Worm (Caenorhabditis elegans) whole organism, young adult: ENCODE data around the gene R144.3.

Source experiments
- B0261.1 ChIP-seq: sonication (generic microtip); optimal IDR thresholded peaks from 2 replicates; lab custom pipeline; 2016; ENCODE audit warnings: mild to moderate bottlenecking, missing genetic modification characterization, moderate library complexity, missing compliant biosample characterization
- C06A6.2 ChIP-seq: fragments of 200-800 bp; sonication (Bioruptor generic); conservative IDR thresholded peaks from 2 replicates; pipeline ENCODE4 v1.3.6; 2022; ENCODE audit warnings: missing genetic modification characterization, missing compliant biosample characterization
- C17E4.6 ChIP-seq: fragments of 200-800 bp; sonication (Bioruptor generic); IDR thresholded peaks from 2 replicates; pipeline ENCODE4 v1.3.6; 2022; ENCODE audit warnings: missing genetic modification reagents, missing genetic modification characterization, missing compliant biosample characterization
- F22D6.2 ChIP-seq: sonication (generic microtip); optimal IDR thresholded peaks from 2 replicates; lab custom pipeline; 2016; ENCODE audit warnings: mild to moderate bottlenecking, missing genetic modification characterization, missing compliant biosample characterization
- F37B4.10 ChIP-seq: fragments of 200-800 bp; sonication (Bioruptor generic); IDR thresholded peaks from 2 replicates; pipeline ENCODE4 v1.3.6; 2022; ENCODE audit warnings: missing genetic modification characterization, missing compliant biosample characterization
- F39B2.1 ChIP-seq: fragments of 200-800 bp; sonication (Bioruptor generic); IDR thresholded peaks from 2 replicates; pipeline ENCODE4 v1.3.6; 2022; ENCODE audit warnings: missing genetic modification reagents, missing genetic modification characterization, missing compliant biosample characterization
- F52B5.7 ChIP-seq: sonication (generic microtip); optimal IDR thresholded peaks from 2 replicates; lab custom pipeline; 2016; ENCODE audit warnings: mild to moderate bottlenecking, missing genetic modification characterization, missing compliant biosample characterization
- F57A8.1 ChIP-seq: fragments of 200-800 bp; sonication (Bioruptor generic); optimal IDR thresholded peaks from 2 replicates; lab custom pipeline; 2018; ENCODE audit warnings: mild to moderate bottlenecking, missing genetic modification characterization, moderate library complexity, missing compliant biosample characterization
- K11D2.4 ChIP-seq: fragments of 200-800 bp; sonication (Bioruptor generic); IDR thresholded peaks from 2 replicates; pipeline ENCODE4 v1.3.6; 2022; ENCODE audit warnings: missing genetic modification reagents, missing genetic modification characterization, missing compliant biosample characterization
- K12H6.12 ChIP-seq: fragments of 200-800 bp; sonication (Bioruptor generic); optimal IDR thresholded peaks from 2 replicates; lab custom pipeline; 2018; ENCODE audit warnings: mild to moderate bottlenecking, missing genetic modification characterization, missing compliant biosample characterization
- Y53F4B.3 ChIP-seq: fragments of 200-800 bp; sonication (Bioruptor generic); IDR thresholded peaks from 2 replicates; pipeline ENCODE4 v1.3.6; 2022; ENCODE audit warnings: missing genetic modification reagents, missing genetic modification characterization, missing compliant biosample characterization
- Y53G8AR.9 ChIP-seq: fragments of 200-800 bp; sonication (Bioruptor generic); conservative IDR thresholded peaks from 2 replicates; pipeline ENCODE4 v1.3.6; 2022; ENCODE audit warnings: missing genetic modification reagents, missing genetic modification characterization, missing compliant biosample characterization
- Y56A3A.18 ChIP-seq: fragments of 200-800 bp; sonication (Bioruptor generic); IDR thresholded peaks from 2 replicates; pipeline ENCODE4 v1.3.6; 2022; ENCODE audit warnings: missing genetic modification reagents, missing genetic modification characterization, missing compliant biosample characterization
- Y79H2A.3 ChIP-seq: fragments of 200-800 bp; sonication (Bioruptor generic); conservative IDR thresholded peaks from 2 replicates; pipeline ENCODE4 v1.3.6; 2022; ENCODE audit warnings: missing genetic modification reagents, missing genetic modification characterization, missing compliant biosample characterization
- ama-1 ChIP-seq, 3 experiments: fragments of 150-350 bp in 1 of 3; sonication (generic microtip) in 2 of 3; optimal IDR thresholded peaks; 2 replicates each; lab custom pipeline; 2014 to 2018; ENCODE audit warnings: missing biosample characterization in 2 of 3, missing genetic modification characterization in 2 of 3, missing genetic modification reagents in 2 of 3
- aptf-2 ChIP-seq: fragments of 200-800 bp; sonication (Bioruptor generic); conservative IDR thresholded peaks from 2 replicates; pipeline ENCODE4 v1.3.6; 2022; ENCODE audit warnings: missing genetic modification reagents, missing genetic modification characterization, missing compliant biosample characterization
- athp-1 ChIP-seq: sonication (generic microtip); optimal IDR thresholded peaks from 2 replicates; lab custom pipeline; 2017; ENCODE audit warnings: mild to moderate bottlenecking, missing genetic modification characterization, missing compliant biosample characterization
- attf-3 ChIP-seq: fragments of 200-800 bp; sonication (Bioruptor generic); conservative IDR thresholded peaks from 2 replicates; pipeline ENCODE4 v1.3.6; 2022; ENCODE audit warnings: missing genetic modification reagents, missing genetic modification characterization, missing compliant biosample characterization
- ceh-100 ChIP-seq: fragments of 200-800 bp; sonication (Bioruptor generic); IDR thresholded peaks from 2 replicates; pipeline ENCODE4 v1.3.6; 2022; ENCODE audit warnings: missing genetic modification reagents, missing genetic modification characterization, missing compliant biosample characterization
- ceh-27 ChIP-seq: fragments of 200-800 bp; sonication (Bioruptor generic); optimal IDR thresholded peaks from 2 replicates; lab custom pipeline; 2018; ENCODE audit warnings: mild to moderate bottlenecking, missing genetic modification characterization, moderate library complexity, missing compliant biosample characterization
- ekl-4 ChIP-seq: fragments of 200-800 bp; sonication (Bioruptor generic); IDR thresholded peaks from 2 replicates; pipeline ENCODE4 v1.3.6; 2022; ENCODE audit warnings: missing genetic modification reagents, missing genetic modification characterization, missing compliant biosample characterization
- him-1 ChIP-seq: sonication (generic microtip); optimal IDR thresholded peaks from 2 replicates; lab custom pipeline; 2016; ENCODE audit warnings: missing genotype, missing genetic modification reagents, missing genetic modification characterization, missing compliant biosample characterization
- hlh-12 ChIP-seq: sonication (generic microtip); optimal IDR thresholded peaks from 2 replicates; lab custom pipeline; 2016; ENCODE audit warnings: missing genetic modification characterization, missing compliant biosample characterization
- hmg-20 ChIP-seq: fragments of 200-800 bp; sonication (Bioruptor generic); IDR thresholded peaks from 2 replicates; pipeline ENCODE4 v1.3.6; 2022; ENCODE audit warnings: missing genetic modification reagents, missing genetic modification characterization, missing compliant biosample characterization
- hrde-1 ChIP-seq: sonication (generic microtip); optimal IDR thresholded peaks from 2 replicates; lab custom pipeline; 2016; ENCODE audit warnings: missing genetic modification characterization, mild to moderate bottlenecking, missing compliant biosample characterization, moderate library complexity, missing genotype, missing genetic modification reagents, borderline replicate concordance
- let-526 ChIP-seq: fragments of 200-800 bp; sonication (Bioruptor generic); IDR thresholded peaks from 2 replicates; pipeline ENCODE4 v1.3.6; 2022; ENCODE audit warnings: missing genetic modification reagents, missing genetic modification characterization, missing compliant biosample characterization
- lin-40 ChIP-seq: sonication (generic microtip); optimal IDR thresholded peaks from 2 replicates; lab custom pipeline; 2016; ENCODE audit warnings: missing genetic modification characterization, mild to moderate bottlenecking, missing compliant biosample characterization, missing genotype, missing genetic modification reagents
- lir-1 ChIP-seq: fragments of 200-800 bp; sonication (Bioruptor generic); conservative IDR thresholded peaks from 2 replicates; pipeline ENCODE4 v1.3.6; 2022; ENCODE audit warnings: missing genetic modification reagents, missing genetic modification characterization, missing compliant biosample characterization
- lsy-27 ChIP-seq: sonication (generic microtip); optimal IDR thresholded peaks from 2 replicates; lab custom pipeline; 2017; ENCODE audit warnings: missing genetic modification characterization, mild to moderate bottlenecking, missing compliant biosample characterization, antibody characterized with exemption, missing genotype, borderline replicate concordance; ENCODE audit not compliant: insufficient read depth
- madf-3 ChIP-seq: fragments of 200-800 bp; sonication (Bioruptor generic); IDR thresholded peaks from 2 replicates; pipeline ENCODE4 v1.3.6; 2022; ENCODE audit warnings: missing genetic modification reagents, missing genetic modification characterization, missing compliant biosample characterization
- madf-6 ChIP-seq: fragments of 200-800 bp; sonication (Bioruptor generic); IDR thresholded peaks from 2 replicates; pipeline ENCODE4 v1.3.6; 2022; ENCODE audit warnings: missing genetic modification reagents, missing genetic modification characterization, missing compliant biosample characterization
- mcd-1 ChIP-seq: fragments of 200-800 bp; sonication (Bioruptor generic); IDR thresholded peaks from 2 replicates; pipeline ENCODE4 v1.3.6; 2022; ENCODE audit warnings: missing genetic modification reagents, missing genetic modification characterization, missing compliant biosample characterization
- mes-4 ChIP-seq: sonication (generic microtip); optimal IDR thresholded peaks from 2 replicates; lab custom pipeline; 2016; ENCODE audit warnings: missing genotype, missing genetic modification characterization, missing compliant biosample characterization
- nfya-1 ChIP-seq: sonication (generic microtip); optimal IDR thresholded peaks from 2 replicates; lab custom pipeline; 2017; ENCODE audit warnings: antibody characterized with exemption, missing compliant biosample characterization, missing genetic modification characterization, borderline replicate concordance; ENCODE audit not compliant: insufficient read depth
- nhr-120 ChIP-seq: fragments of 200-800 bp; sonication (Bioruptor generic); IDR thresholded peaks from 2 replicates; pipeline ENCODE4 v1.3.6; 2022; ENCODE audit warnings: missing genetic modification characterization, missing compliant biosample characterization
- nhr-80 ChIP-seq: sonication (generic microtip); optimal IDR thresholded peaks from 2 replicates; lab custom pipeline; 2016; ENCODE audit warnings: missing genetic modification characterization, missing compliant biosample characterization
- nhr-90 ChIP-seq: sonication (generic microtip); optimal IDR thresholded peaks from 2 replicates; lab custom pipeline; 2016; ENCODE audit warnings: missing genotype, mild to moderate bottlenecking, missing genetic modification characterization, missing compliant biosample characterization
- pbrm-1 ChIP-seq: fragments of 200-800 bp; sonication (Bioruptor generic); IDR thresholded peaks from 2 replicates; pipeline ENCODE4 v1.3.6; 2022; ENCODE audit warnings: missing genetic modification reagents, missing genetic modification characterization, missing compliant biosample characterization
- rcor-1 ChIP-seq: fragments of 200-800 bp; sonication (Bioruptor generic); IDR thresholded peaks from 2 replicates; pipeline ENCODE4 v1.3.6; 2022; ENCODE audit warnings: missing genetic modification reagents, missing genetic modification characterization, missing compliant biosample characterization
- rec-8 ChIP-seq, 2 experiments: sonication (generic microtip); optimal IDR thresholded peaks; 2 replicates each; lab custom pipeline; 2016; ENCODE audit warnings: mild to moderate bottlenecking in 2 of 2, missing genetic modification characterization in 2 of 2, missing genetic modification reagents in 2 of 2, missing genotype in 2 of 2, missing biosample characterization in 1 of 2, missing compliant biosample characterization in 1 of 2, moderate library complexity in 1 of 2
- rpc-1 ChIP-seq, 2 experiments: fragments of 150-350 bp in 1 of 2; sonication (generic microtip) in 1 of 2; optimal IDR thresholded peaks; 2 replicates each; lab custom pipeline; 2014 to 2018; ENCODE audit warnings: missing biosample characterization in 1 of 2, missing genetic modification characterization in 1 of 2, missing genetic modification reagents in 1 of 2, missing genotype in 1 of 2
- sea-2 ChIP-seq: fragments of 200-800 bp; sonication (Bioruptor generic); IDR thresholded peaks from 2 replicates; pipeline ENCODE4 v1.3.6; 2022; ENCODE audit warnings: missing genetic modification characterization, missing compliant biosample characterization
- somi-1 ChIP-seq: fragments of 200-800 bp; sonication (Bioruptor generic); optimal IDR thresholded peaks from 2 replicates; lab custom pipeline; 2018; ENCODE audit warnings: mild to moderate bottlenecking, missing genetic modification characterization, missing compliant biosample characterization
- unc-130 ChIP-seq: sonication (generic microtip); optimal IDR thresholded peaks from 2 replicates; lab custom pipeline; 2016; ENCODE audit warnings: missing genetic modification reagents, missing genetic modification characterization, missing compliant biosample characterization
- unc-62 ChIP-seq: fragments of 150-350 bp; optimal IDR thresholded peaks from 2 replicates; lab custom pipeline; 2014; ENCODE audit warnings: missing biosample characterization, missing genetic modification reagents, missing genetic modification characterization
- zim-3 ChIP-seq: sonication (generic microtip); optimal IDR thresholded peaks from 2 replicates; lab custom pipeline; 2017; ENCODE audit warnings: mild to moderate bottlenecking, missing genetic modification characterization, moderate library complexity, missing compliant biosample characterization
- ztf-3 ChIP-seq: fragments of 200-800 bp; sonication (Bioruptor generic); optimal IDR thresholded peaks from 2 replicates; lab custom pipeline; 2018; ENCODE audit warnings: mild to moderate bottlenecking, missing genetic modification characterization, missing compliant biosample characterization

R144.3 gene

DNA sequence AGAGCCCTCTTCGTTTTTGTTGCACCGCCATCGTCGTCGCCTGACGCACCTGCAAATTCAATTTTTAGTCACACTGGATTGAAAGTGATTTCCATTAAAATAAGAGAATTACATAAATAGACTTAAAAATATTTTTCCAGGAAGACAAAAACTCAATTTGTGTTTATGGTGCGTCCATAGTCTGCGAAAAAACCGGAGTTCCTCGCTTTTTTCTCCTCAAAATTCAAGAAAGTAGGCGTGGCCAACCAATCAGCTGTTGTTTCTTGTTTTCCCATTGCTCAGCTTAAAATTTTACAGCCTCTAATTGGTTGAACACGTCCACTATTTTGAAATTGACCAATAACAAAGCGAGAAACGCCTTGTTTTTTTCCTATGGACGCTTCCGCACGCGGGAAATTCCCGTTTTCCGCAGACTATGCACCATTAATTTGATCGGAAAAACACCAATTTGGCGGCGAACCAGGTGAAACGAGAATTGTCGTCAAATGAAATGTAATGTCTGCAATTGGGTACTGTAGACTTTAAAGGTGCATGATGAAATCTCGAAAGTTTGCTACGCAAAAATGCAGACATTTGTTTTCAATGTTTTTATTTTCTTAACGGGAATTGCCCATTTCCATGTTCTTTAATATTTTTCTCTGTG is 37.2 kb upstream of the R144.3 start, which contains the start of gene C27F2.7 (continued):
- TF ChIP-seq madf-6 (GFP tag; lab: Robert Waterston, UW) (peak; percentile 94), rcor-1 (GFP tag; lab: Robert Waterston, UW) (peak; percentile 83), hlh-12 (tag; lab: Kevin White, UChicago) (no peak), him-1 (tag; lab: Kevin White, UChicago) (peak; percentile 28), C17E4.6 (GFP tag; lab: Robert Waterston, UW) (peak; percentile 71; the same call in 1 of the 2 replicates), F39B2.1 (no peak), nhr-120 (GFP tag; lab: Robert Waterston, UW) (no peak), Y79H2A.3 (GFP tag; lab: Robert Waterston, UW) (peak; percentile 73; the same call in 1 of the 2 replicates), C06A6.2 (no peak), F52B5.7 (tag; lab: Kevin White, UChicago) (no peak), ztf-3 (GFP tag; lab: Kevin White, UChicago) (no peak), attf-3 (GFP tag; lab: Robert Waterston, UW) (no peak), F22D6.2 (no peak), nfya-1 (no peak), sea-2 (no peak), zim-3 (tag; lab: Kevin White, UChicago) (no peak), unc-130 (GFP tag; lab: Kevin White, UChicago) (peak; percentile 45), Y53G8AR.9 (0 out of 2 replicates have a peak, but pooled peaks have one; percentile 57), ceh-100 (GFP tag; lab: Robert Waterston, UW) (no peak), madf-3 (GFP tag; lab: Robert Waterston, UW) (peak; percentile 70; the same call in 1 of the 2 replicates), F57A8.1 (GFP tag; lab: Kevin White, UChicago) (no peak), unc-62 (GFP tag; lab: Kevin White, UChicago) (no peak), ceh-27 (GFP tag; lab: Kevin White, UChicago) (no peak), mes-4 (tag; lab: Kevin White, UChicago) (no peak), lin-40 (tag; lab: Kevin White, UChicago) (no peak), nhr-80 (tag; lab: Kevin White, UChicago) (no peak), lsy-27 (no peak), rpc-1 (optimal IDR thresholded peaks at IDR 0.05; lab: Kevin White, UChicago) (no peak), rpc-1 (tag; optimal IDR thresholded peaks at IDR 0.05; lab: Kevin White, UChicago) (no peak), let-526 (GFP tag; lab: Robert Waterston, UW) (no peak), aptf-2 (GFP tag; lab: Robert Waterston, UW) (0 out of 2 replicates have a peak, but pooled peaks have one; percentile 34), lir-1 (GFP tag; lab: Robert Waterston, UW) (no peak), B0261.1 (tag; lab: Kevin White, UChicago) (no peak), hrde-1 (peak; percentile 29), pbrm-1 (GFP tag; lab: Robert Waterston, UW) (peak; percentile 58; the same call in 1 of the 2 replicates), ama-1 (optimal IDR thresholded peaks at IDR 0.05; lab: Kevin White, UChicago) (no peak), ama-1 (GFP tag; optimal IDR thresholded peaks at IDR 0.05; lab: Kevin White, UChicago) (no peak), K12H6.12 (tag; lab: Kevin White, UChicago) (no peak), mcd-1 (no peak), Y56A3A.18 (GFP tag; lab: Robert Waterston, UW) (no peak), rec-8 (tag; optimal IDR thresholded peaks at IDR 0.05; lab: Kevin White, UChicago) (no peak), somi-1 (GFP tag; lab: Kevin White, UChicago) (no peak), K11D2.4 (GFP tag; lab: Robert Waterston, UW) (no peak), nhr-90 (no peak), F37B4.10 (no peak), ekl-4 (peak; percentile 66), hmg-20 (GFP tag; lab: Robert Waterston, UW) (no peak), Y53F4B.3 (no peak), athp-1 (tag; lab: Kevin White, UChicago) (peak; percentile 67)
